Worm (Caenorhabditis elegans): ENCODE results near the gene C01G12.16.
A peak's percentile ranks its signal among the peaks of the same experiment; 100 is the strongest.

C01G12.16 gene

DNA sequence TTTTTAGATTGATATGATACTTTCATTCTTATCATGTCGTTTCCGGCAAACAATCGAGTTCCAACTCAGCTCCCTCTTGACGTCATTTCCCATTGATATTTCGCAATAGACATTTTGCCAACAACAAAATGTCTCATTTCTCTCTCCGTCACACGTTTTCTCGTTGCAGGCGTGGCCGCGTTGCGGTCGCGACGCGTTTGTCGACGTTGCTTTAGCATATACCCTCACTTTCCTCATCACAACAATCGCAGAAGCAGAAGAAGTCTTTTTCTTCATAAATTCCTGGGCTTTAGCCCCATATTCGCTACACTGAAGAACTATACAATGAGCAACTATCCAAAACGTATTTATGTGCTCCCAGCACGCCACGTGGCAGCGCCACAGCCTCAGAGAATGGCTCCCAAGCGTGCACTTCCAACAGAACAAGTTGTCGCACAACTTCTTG, 32.6 kb downstream of the C01G12.16 start, which contains the start of gene xbp-1 (continued):
- TF ChIP-seq ces-1 (GFP tag; optimal IDR thresholded peaks at IDR 0.05) (no peak), Y116A8C.19 (tag; optimal IDR thresholded peaks at IDR 0.05; ENCODE audit: borderline replicate concordance) (no peak), dpl-1 (GFP tag; optimal IDR thresholded peaks at IDR 0.05) (peak; percentile 64 to 73 (median 67)), fkh-4 (tag; optimal IDR thresholded peaks at IDR 0.05; ENCODE audit: borderline replicate concordance) (no peak), ceh-88 (GFP tag; IDR thresholded peaks at IDR 0.05) (no peak), lin-35 (GFP tag; optimal IDR thresholded peaks at IDR 0.05) (peak; percentile 80 to 87), lin-13 (GFP tag; optimal IDR thresholded peaks at IDR 0.05) (peak; percentile 83), fkh-10 (GFP tag; optimal IDR thresholded peaks at IDR 0.05) (peak; percentile 90), ceh-90 (tag; optimal IDR thresholded peaks at IDR 0.05) (no peak), nhr-20 (tag; optimal IDR thresholded peaks at IDR 0.05) (peak; percentile 84), vab-15 (tag; optimal IDR thresholded peaks at IDR 0.05) (peak; percentile 13), mef-2 (tag; optimal IDR thresholded peaks at IDR 0.05) (no peak), ets-5 (GFP tag; IDR thresholded peaks at IDR 0.05) (no peak), nhr-47 (tag; optimal IDR thresholded peaks at IDR 0.05) (peak; percentile 88), xbp-1 (tag; optimal IDR thresholded peaks at IDR 0.05) (no peak), zip-4 (GFP tag; optimal IDR thresholded peaks at IDR 0.05) (peak; percentile 99), nhr-90 (tag; optimal IDR thresholded peaks at IDR 0.05; ENCODE audit: poor library complexity) (peak; percentile 80), C16A3.4 (tag; optimal IDR thresholded peaks at IDR 0.05) (peak; percentile 79), lin-15B (tag; optimal IDR thresholded peaks at IDR 0.05) (peak; percentile 68), jun-1 (tag; optimal IDR thresholded peaks at IDR 0.05) (peak; percentile 94), nhr-71 (tag; optimal IDR thresholded peaks at IDR 0.05) (peak; percentile 95), sup-37 (GFP tag; optimal IDR thresholded peaks at IDR 0.05) (peak; percentile 49), unc-130 (tag; optimal IDR thresholded peaks at IDR 0.05) (no peak), hlh-17 (GFP tag; optimal IDR thresholded peaks at IDR 0.05; ENCODE audit: borderline replicate concordance) (no peak), lin-14 (GFP tag; optimal IDR thresholded peaks at IDR 0.05) (peak; percentile 97), nhr-84 (tag; optimal IDR thresholded peaks at IDR 0.05) (no peak), pax-3 (tag; optimal IDR thresholded peaks at IDR 0.05) (peak; percentile 85), fkh-8 (tag; optimal IDR thresholded peaks at IDR 0.05) (peak; percentile 97), F16B12.6 (tag; optimal IDR thresholded peaks at IDR 0.05) (peak; percentile 44), ceh-8 (GFP tag; optimal IDR thresholded peaks at IDR 0.05) (peak; percentile 30), lir-3 (tag; optimal IDR thresholded peaks at IDR 0.05; ENCODE audit: poor library complexity) (peak; percentile 59), lin-39 (tag; optimal IDR thresholded peaks at IDR 0.05) (no peak), aha-1 (tag; optimal IDR thresholded peaks at IDR 0.05) (no peak), egl-13 (tag; optimal IDR thresholded peaks at IDR 0.05) (peak; percentile 68), unc-62 (GFP tag; optimal IDR thresholded peaks at IDR 0.05) (peak; percentile 4), nhr-237 (tag; optimal IDR thresholded peaks at IDR 0.05) (peak; percentile 85)

DNA sequence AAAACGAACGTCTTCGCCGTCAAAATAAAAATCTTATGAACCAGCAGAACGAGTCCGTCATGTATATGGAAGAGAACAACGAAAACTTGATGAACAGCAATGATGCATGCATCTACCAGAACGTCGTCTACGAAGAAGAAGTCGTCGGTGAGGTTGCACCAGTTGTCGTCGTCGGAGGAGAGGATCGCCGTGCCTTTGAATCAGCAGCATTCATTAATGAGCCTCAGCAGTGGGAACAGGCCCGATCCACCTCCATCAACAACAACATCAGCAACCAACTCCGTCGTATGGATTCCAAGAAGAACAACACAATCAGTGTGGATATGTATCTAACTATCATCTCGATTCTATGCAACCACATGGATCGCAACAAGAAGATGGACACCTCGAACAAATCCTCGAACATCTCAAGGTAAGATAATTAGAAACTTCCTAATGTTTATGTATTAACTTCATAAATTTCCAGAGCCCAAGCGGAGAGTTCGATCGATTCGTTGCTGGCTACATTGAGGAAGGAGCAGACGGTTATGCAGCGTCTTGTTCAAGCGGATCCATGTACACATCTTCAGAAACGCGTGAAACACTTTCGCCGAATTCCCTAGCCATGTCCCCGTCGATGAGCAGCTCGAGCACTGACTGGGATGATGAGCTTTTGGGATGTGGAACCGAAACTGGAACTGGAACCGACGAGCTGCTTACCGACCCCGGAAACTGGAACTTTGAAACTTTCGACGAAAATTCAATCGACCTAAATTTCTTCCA, 33.5 kb downstream of the C01G12.16 start:
- no peak for TF ChIP-seq Y116A8C.19 (tag; optimal IDR thresholded peaks at IDR 0.05; ENCODE audit: borderline replicate concordance)
- peak; percentile 14 for TF ChIP-seq rnt-1 (tag; optimal IDR thresholded peaks at IDR 0.05)
- TF ChIP-seq sptf-1 (tag; optimal IDR thresholded peaks at IDR 0.05) = no peak
- 0 out of 2 replicates have a peak, but pooled peaks have one; percentile 1 for TF ChIP-seq mab-9 (GFP tag; IDR thresholded peaks at IDR 0.05)
- peak; percentile 72 for TF ChIP-seq nhr-85 (tag)
- TF ChIP-seq ztf-4 (tag; optimal IDR thresholded peaks at IDR 0.05) = peak; percentile 34

Data from whole organism, L1 larva.